Worm (Caenorhabditis elegans): ENCODE results near the gene cec-7.

Gene cec-7

ce11 chrIII:12836742-12837285, 40.6 kb downstream of the cec-7 start:
- 0 out of 2 replicates have a peak, but pooled peaks have one; percentile 7 for TF ChIP-seq nfyb-1 (GFP tag; IDR thresholded peaks at IDR 0.05)
- TF ChIP-seq madf-10 (tag; optimal IDR thresholded peaks at IDR 0.05), result no peak

ce11 chrIII:12833079-12833478, 44.3 kb downstream of the cec-7 start:
- TF ChIP-seq nhr-80 (tag; optimal IDR thresholded peaks at IDR 0.05) (peak; percentile 43), Y53F4B.3 (GFP tag; IDR thresholded peaks at IDR 0.05) (no peak), F49E8.2 (tag; optimal IDR thresholded peaks at IDR 0.05; ENCODE audit: insufficient read depth) (no peak), cebp-2 (GFP tag; IDR thresholded peaks at IDR 0.05) (no peak)

- TF ChIP-seq nhr-179 (tag; optimal IDR thresholded peaks at IDR 0.05) (no peak), K11D2.4 (GFP tag; IDR thresholded peaks at IDR 0.05) (no peak), ztf-18 (tag; optimal IDR thresholded peaks at IDR 0.05) (no peak), tbx-9 (tag; optimal IDR thresholded peaks at IDR 0.05; ENCODE audit: borderline replicate concordance) (no peak), ceh-40 (GFP tag; IDR thresholded peaks at IDR 0.05) (no peak), ztf-6 (GFP tag; IDR thresholded peaks at IDR 0.05) (no peak), akir-1 (GFP tag; optimal IDR thresholded peaks at IDR 0.05) (no peak), F22D6.2 (tag; optimal IDR thresholded peaks at IDR 0.05) (no peak)
These were observed 45.7 kb downstream of the cec-7 start for ce11 chrIII:12831696-12832095.

- TF ChIP-seq sdz-38 (tag; optimal IDR thresholded peaks at IDR 0.05) (no peak), sptf-2 (GFP tag; optimal IDR thresholded peaks at IDR 0.05) (no peak), cebp-1 (GFP tag; IDR thresholded peaks at IDR 0.05) (no peak), cebp-1 (tag; optimal IDR thresholded peaks at IDR 0.05) (no peak), lsy-27 (tag; optimal IDR thresholded peaks at IDR 0.05; ENCODE audit: borderline replicate concordance, insufficient read depth) (no peak), ceh-100 (GFP tag; IDR thresholded peaks at IDR 0.05) (no peak), ama-1 (optimal IDR thresholded peaks at IDR 0.05) (no peak), ama-1 (GFP tag; optimal IDR thresholded peaks at IDR 0.05) (no peak)
These were observed 48.3 kb downstream of the cec-7 start, which contains the start of gene Y37D8A.3 for ce11 chrIII:12829068-12829467. TSS of gene Y37D8A.3 (plus strand) at chrIII:12829368.
